Worm (Caenorhabditis elegans) whole organism, L4/young adult: ENCODE results near the gene srab-23.

Experiments
- W03F9.2 ChIP-seq: fragments of 150-350 bp; optimal IDR thresholded peaks from 2 replicates; lab custom pipeline; 2014; ENCODE audit warnings: missing biosample characterization, missing genetic modification characterization
- dao-5 ChIP-seq: sonication (generic microtip); optimal IDR thresholded peaks from 2 replicates; lab custom pipeline; 2016; ENCODE audit warnings: missing genotype, missing genetic modification characterization, moderate library complexity, missing compliant biosample characterization
- him-1 ChIP-seq: sonication (generic microtip); optimal IDR thresholded peaks from 2 replicates; lab custom pipeline; 2016; ENCODE audit warnings: missing genotype, missing genetic modification reagents, missing genetic modification characterization, missing compliant biosample characterization

The srab-23 gene

ce11 chrV:2004659-2005058, 30.8 kb downstream of the srab-23 start, which contains the start of gene cysl-4:
TSS of gene cysl-4 (plus strand) at chrV:2004959.
- TF ChIP-seq him-1 (no peak), W03F9.2 (tag; lab: Kevin White, UChicago) (no peak), dao-5 (tag; lab: Kevin White, UChicago) (no peak)

- TF ChIP-seq dao-5 (tag; lab: Kevin White, UChicago) (no peak), W03F9.2 (tag; lab: Kevin White, UChicago) (no peak), him-1 (no peak)
These were observed 31.2 kb downstream of the srab-23 start, which contains the start of gene clec-206 for ce11 chrV:2004229-2004628. TSS of gene clec-206 (minus strand) at chrV:2004329.

ce11 chrV:1999531-2000094, 35.8 kb downstream of the srab-23 start, which contains the start of gene alh-5:
TSS of gene alh-5 (minus strand) at chrV:1999581.
- TF ChIP-seq W03F9.2 (tag; lab: Kevin White, UChicago) (no peak), dao-5 (tag; lab: Kevin White, UChicago) (no peak), him-1 (no peak)

ce11 chrV:1998358-1998757, 37.1 kb downstream of the srab-23 start:
- TF ChIP-seq him-1: no peak
- no peak for TF ChIP-seq W03F9.2 (tag; lab: Kevin White, UChicago)
- TF ChIP-seq dao-5 (tag; lab: Kevin White, UChicago): no peak

ce11 chrV:1992515-1992968, 42.9 kb downstream of the srab-23 start, which contains the start of gene tnt-4:
TSS of gene tnt-4 (minus strand) at chrV:1992918.
- TF ChIP-seq W03F9.2 (tag; lab: Kevin White, UChicago): no peak
- TF ChIP-seq dao-5 (tag; lab: Kevin White, UChicago): no peak
- no peak for TF ChIP-seq him-1

ce11 chrV:1991381-1991780, 44.1 kb downstream of the srab-23 start:
- TF ChIP-seq him-1 (no peak), dao-5 (tag; lab: Kevin White, UChicago) (no peak), W03F9.2 (tag; lab: Kevin White, UChicago) (no peak)

ce11 chrV:1989220-1989619, 46.2 kb downstream of the srab-23 start:
- TF ChIP-seq him-1: no peak
- TF ChIP-seq W03F9.2 (tag; lab: Kevin White, UChicago): no peak
- TF ChIP-seq dao-5 (tag; lab: Kevin White, UChicago): no peak

- TF ChIP-seq dao-5 (tag; lab: Kevin White, UChicago) (no peak), W03F9.2 (tag; lab: Kevin White, UChicago) (no peak), him-1 (no peak)
These were observed 48.5 kb downstream of the srab-23 start, which contains the start of gene T08B1.1 for ce11 chrV:1986954-1987353. TSS of gene T08B1.1 (minus strand) at chrV:1987045.
